Fruit fly (Drosophila melanogaster) whole organism, embryonic: Measurements from ENCODE around the gene CG31125.

Experiments used
- Asciz ChIP-seq: fragments of 200-800 bp; sonication (Bioruptor generic); optimal IDR thresholded peaks from 2 replicates; lab custom pipeline; 2017; ENCODE audit warnings: missing biosample characterization, mild to moderate bottlenecking, missing genetic modification characterization, missing genetic modification reagents
- CG10565 ChIP-seq: fragments of 200-800 bp; sonication (Bioruptor generic); optimal IDR thresholded peaks from 3 replicates; lab custom pipeline; 2016; ENCODE audit warnings: missing biosample characterization, mild to moderate bottlenecking, missing genetic modification characterization
- CG11456 ChIP-seq: fragments of 200-800 bp; sonication (Bioruptor generic); IDR thresholded peaks from 3 replicates; pipeline ENCODE4 v1.3.6; 2022; ENCODE audit warnings: missing biosample characterization, missing genetic modification characterization
- CG1233 ChIP-seq: fragments of 200-800 bp; sonication (Bioruptor generic); optimal IDR thresholded peaks from 4 replicates; lab custom pipeline; 2018; ENCODE audit warnings: missing biosample characterization, mild to moderate bottlenecking, missing genetic modification characterization
- CG1529 ChIP-seq: fragments of 200-800 bp; sonication (Bioruptor generic); optimal IDR thresholded peaks from 3 replicates; lab custom pipeline; 2018; ENCODE audit warnings: missing biosample characterization, missing genetic modification characterization
- CG15479 ChIP-seq: fragments of 200-800 bp; sonication (Bioruptor generic); optimal IDR thresholded peaks from 3 replicates; lab custom pipeline; 2019; ENCODE audit warnings: missing biosample characterization, mild to moderate bottlenecking, missing genetic modification characterization, moderate library complexity
- CG15696 ChIP-seq: fragments of 200-800 bp; sonication (Bioruptor generic); optimal IDR thresholded peaks from 2 replicates; lab custom pipeline; 2019; ENCODE audit warnings: missing biosample characterization, mild to moderate bottlenecking, missing genetic modification characterization, moderate library complexity
- CG1647 ChIP-seq: fragments of 200-800 bp; sonication (Bioruptor generic); optimal IDR thresholded peaks from 3 replicates; lab custom pipeline; 2016; ENCODE audit warnings: missing biosample characterization, missing genetic modification characterization
- CG18476 ChIP-seq: fragments of 200-800 bp; sonication (Bioruptor generic); optimal IDR thresholded peaks from 2 replicates; lab custom pipeline; 2016; ENCODE audit warnings: missing biosample characterization, mild to moderate bottlenecking, missing genetic modification characterization
- CG2129 ChIP-seq: fragments of 200-800 bp; sonication (Bioruptor generic); IDR thresholded peaks from 2 replicates; pipeline ENCODE4 v1.3.6; 2022; ENCODE audit warnings: missing biosample characterization, missing genetic modification characterization; ENCODE audit not compliant: partially characterized antibody
- CG2199 ChIP-seq: fragments of 200-800 bp; sonication (Bioruptor generic); IDR thresholded peaks from 3 replicates; pipeline ENCODE4 v1.3.6; 2022; ENCODE audit warnings: missing biosample characterization, missing genetic modification characterization
- CG2678 ChIP-seq: fragments of 200-800 bp; sonication (Bioruptor generic); optimal IDR thresholded peaks from 3 replicates; lab custom pipeline; 2019; ENCODE audit warnings: missing biosample characterization, mild to moderate bottlenecking, missing genetic modification characterization, moderate library complexity
- CG30403 ChIP-seq: fragments of 200-800 bp; sonication (Bioruptor generic); optimal IDR thresholded peaks from 3 replicates; lab custom pipeline; 2016; ENCODE audit warnings: missing biosample characterization, missing genetic modification characterization
- CG4328 ChIP-seq: fragments of 200-800 bp; sonication (Bioruptor generic); optimal IDR thresholded peaks from 3 replicates; lab custom pipeline; 2017; ENCODE audit warnings: missing biosample characterization, missing genetic modification reagents, missing genetic modification characterization
- CG5953 ChIP-seq: fragments of 200-800 bp; sonication (Bioruptor generic); IDR thresholded peaks from 2 replicates; pipeline ENCODE4 v1.3.6; 2022; ENCODE audit warnings: missing biosample characterization, missing genetic modification characterization
- CG6854 ChIP-seq: fragments of 200-800 bp; sonication (Bioruptor generic); optimal IDR thresholded peaks from 3 replicates; lab custom pipeline; 2017; ENCODE audit warnings: missing biosample characterization, mild to moderate bottlenecking, missing genetic modification characterization
- CG7556 ChIP-seq: fragments of 200-800 bp; sonication (Bioruptor generic); optimal IDR thresholded peaks from 2 replicates; lab custom pipeline; 2017; ENCODE audit warnings: missing biosample characterization, mild to moderate bottlenecking, missing genetic modification characterization
- CG8765 ChIP-seq: fragments of 200-800 bp; sonication (Bioruptor generic); IDR thresholded peaks from 2 replicates; pipeline ENCODE4 v1.3.6; 2022; ENCODE audit warnings: missing biosample characterization, missing genetic modification characterization
- CG8944 ChIP-seq: fragments of 200-800 bp; sonication (Bioruptor generic); optimal IDR thresholded peaks from 3 replicates; lab custom pipeline; 2016; ENCODE audit warnings: missing biosample characterization, missing genetic modification characterization
- CG9215 ChIP-seq: fragments of 200-800 bp; sonication (Bioruptor generic); IDR thresholded peaks from 2 replicates; pipeline ENCODE4 v1.3.6; 2022; ENCODE audit warnings: missing biosample characterization, missing genetic modification characterization
- CTCF ChIP-seq: fragments of 200-800 bp; sonication (Bioruptor generic); optimal IDR thresholded peaks from 2 replicates; lab custom pipeline; 2017; ENCODE audit warnings: missing biosample characterization, mild to moderate bottlenecking, missing genetic modification characterization, moderate library complexity
- D19A ChIP-seq: fragments of 200-800 bp; optimal IDR thresholded peaks from 3 replicates; lab custom pipeline; 2019; ENCODE audit warnings: missing biosample characterization, mild to moderate bottlenecking, missing genetic modification characterization, moderate library complexity
- Dbx ChIP-seq: fragments of 200-800 bp; sonication (Bioruptor generic); IDR thresholded peaks from 3 replicates; pipeline ENCODE4 v1.3.6; 2022; ENCODE audit warnings: missing biosample characterization, missing genetic modification characterization
- Eip74EF ChIP-seq, 2 experiments: fragments of 200-800 bp in 1 of 2; fragments of >200 bp in 1 of 2; sonication (Bioruptor generic) in 1 of 2; optimal IDR thresholded peaks; 2 replicates each; lab custom pipeline; 2017 to 2019; ENCODE audit warnings: missing biosample characterization in 2 of 2, missing genetic modification characterization in 2 of 2, mild to moderate bottlenecking in 1 of 2, moderate library complexity in 1 of 2
- Hand ChIP-seq: fragments of 200-800 bp; sonication (Bioruptor generic); optimal IDR thresholded peaks from 2 replicates; lab custom pipeline; 2017; ENCODE audit warnings: mild to moderate bottlenecking, missing biosample characterization, missing genetic modification reagents, missing genetic modification characterization
- Hmx ChIP-seq: fragments of 200-800 bp; sonication (Bioruptor generic); optimal IDR thresholded peaks from 2 replicates; lab custom pipeline; 2016; ENCODE audit warnings: missing biosample characterization, missing genetic modification characterization
- Hr51 ChIP-seq, 2 experiments: fragments of 200-800 bp; sonication (Bioruptor generic); optimal IDR thresholded peaks; 2 replicates in 1 of 2; 3 replicates in 1 of 2; lab custom pipeline; 2016 to 2018; ENCODE audit warnings: missing biosample characterization in 2 of 2, missing genetic modification characterization in 2 of 2, mild to moderate bottlenecking in 1 of 2, moderate library complexity in 1 of 2
- Jarid2 ChIP-seq: fragments of 200-800 bp; sonication (Bioruptor generic); optimal IDR thresholded peaks from 3 replicates; lab custom pipeline; 2017; ENCODE audit warnings: mild to moderate bottlenecking, missing biosample characterization, missing genetic modification reagents, missing genetic modification characterization
- Kr ChIP-seq: fragments of 200-800 bp; sonication (Bioruptor generic); optimal IDR thresholded peaks from 2 replicates; lab custom pipeline; 2017; ENCODE audit warnings: missing biosample characterization, mild to moderate bottlenecking, missing genetic modification characterization
- MTF-1 ChIP-seq: fragments of 200-800 bp; sonication (Bioruptor generic); optimal IDR thresholded peaks from 2 replicates; lab custom pipeline; 2018; ENCODE audit warnings: missing biosample characterization, mild to moderate bottlenecking, missing genetic modification characterization, borderline replicate concordance
- NFAT ChIP-seq: fragments of 200-800 bp; sonication (Bioruptor generic); IDR thresholded peaks from 2 replicates; pipeline ENCODE4 v1.3.6; 2022; ENCODE audit warnings: missing biosample characterization, missing genetic modification characterization
- Neu2 ChIP-seq: fragments of 200-800 bp; sonication (Bioruptor generic); optimal IDR thresholded peaks from 3 replicates; lab custom pipeline; 2016; ENCODE audit warnings: missing biosample characterization, missing genetic modification characterization, borderline replicate concordance
- Ravus ChIP-seq: fragments of 200-800 bp; sonication (Bioruptor generic); IDR thresholded peaks from 2 replicates; pipeline ENCODE4 v1.3.6; 2022; ENCODE audit warnings: missing biosample characterization, missing genetic modification characterization
- Sry-δ ChIP-seq: fragments of 200-800 bp; sonication (Bioruptor generic); optimal IDR thresholded peaks from 2 replicates; lab custom pipeline; 2016; ENCODE audit warnings: missing biosample characterization, missing genetic modification characterization
- Trl ChIP-seq, 3 experiments: fragments of >200 bp in 2 of 3; fragments of 200-800 bp in 1 of 3; sonication (Bioruptor generic) in 1 of 3; optimal IDR thresholded peaks; 2 replicates in 1 of 3; 3 replicates in 2 of 3; lab custom pipeline; 2016 to 2017; ENCODE audit warnings: missing biosample characterization in 1 of 3, missing genetic modification characterization in 1 of 3
- YL-1 ChIP-seq: fragments of 200-800 bp; sonication (Bioruptor generic); optimal IDR thresholded peaks from 3 replicates; lab custom pipeline; 2017; ENCODE audit warnings: missing biosample characterization, mild to moderate bottlenecking, missing genetic modification characterization
- ap ChIP-seq: fragments of 200-800 bp; sonication (Bioruptor generic); IDR thresholded peaks from 2 replicates; pipeline ENCODE4 v1.3.6; 2022; ENCODE audit warnings: missing biosample characterization, missing genetic modification characterization
- chm ChIP-seq: fragments of 200-800 bp; sonication (Bioruptor generic); IDR thresholded peaks from 2 replicates; pipeline ENCODE4 v1.3.6; 2022; ENCODE audit warnings: missing biosample characterization, missing genetic modification characterization
- crp ChIP-seq, 2 experiments: fragments of 200-800 bp; sonication (Bioruptor generic); optimal IDR thresholded peaks; 2 replicates in 1 of 2; 3 replicates in 1 of 2; lab custom pipeline; 2017; ENCODE audit warnings: missing biosample characterization in 2 of 2, missing genetic modification characterization in 2 of 2, mild to moderate bottlenecking in 1 of 2, moderate library complexity in 1 of 2
- cwo ChIP-seq: fragments of 200-800 bp; sonication (Bioruptor generic); optimal IDR thresholded peaks from 3 replicates; lab custom pipeline; 2017; ENCODE audit warnings: missing biosample characterization, missing genetic modification characterization, mild to moderate bottlenecking, moderate library complexity, missing genetic modification reagents
- dysf ChIP-seq: fragments of 200-800 bp; sonication (Bioruptor generic); IDR thresholded peaks from 3 replicates; pipeline ENCODE4 v1.3.6; 2022; ENCODE audit warnings: missing biosample characterization, missing genetic modification characterization
- ems ChIP-seq: fragments of 200-800 bp; sonication (Bioruptor generic); optimal IDR thresholded peaks from 3 replicates; lab custom pipeline; 2016; ENCODE audit warnings: missing biosample characterization, missing genetic modification characterization
- fd64A ChIP-seq: fragments of 200-800 bp; sonication (Bioruptor generic); optimal IDR thresholded peaks from 3 replicates; lab custom pipeline; 2018; ENCODE audit warnings: missing biosample characterization, mild to moderate bottlenecking, missing genetic modification characterization
- gcm2 ChIP-seq: fragments of 200-800 bp; sonication (Bioruptor generic); optimal IDR thresholded peaks from 2 replicates; lab custom pipeline; 2016; ENCODE audit warnings: missing biosample characterization, missing genetic modification characterization
- jing ChIP-seq: fragments of 200-800 bp; sonication (Bioruptor generic); optimal IDR thresholded peaks from 2 replicates; lab custom pipeline; 2018; ENCODE audit warnings: missing biosample characterization, mild to moderate bottlenecking, missing genetic modification characterization
- maf-S ChIP-seq: fragments of 200-800 bp; sonication (Bioruptor generic); optimal IDR thresholded peaks from 2 replicates; lab custom pipeline; 2016; ENCODE audit warnings: missing biosample characterization, missing genetic modification characterization
- pnt ChIP-seq: fragments of 200-800 bp; sonication (Bioruptor generic); optimal IDR thresholded peaks from 3 replicates; lab custom pipeline; 2016; ENCODE audit warnings: missing biosample characterization, missing genetic modification characterization
- stc ChIP-seq: fragments of 200-800 bp; sonication (Bioruptor generic); IDR thresholded peaks from 2 replicates; pipeline ENCODE4 v1.3.6; 2022; ENCODE audit warnings: missing biosample characterization, missing genetic modification characterization
- tap ChIP-seq: fragments of 200-800 bp; optimal IDR thresholded peaks from 3 replicates; lab custom pipeline; 2019; ENCODE audit warnings: missing biosample characterization, mild to moderate bottlenecking, missing genetic modification characterization, moderate library complexity
- trem ChIP-seq: fragments of 200-800 bp; optimal IDR thresholded peaks from 3 replicates; lab custom pipeline; 2019; ENCODE audit warnings: missing biosample characterization, mild to moderate bottlenecking, missing genetic modification characterization, moderate library complexity
- tup ChIP-seq: fragments of 200-800 bp; sonication (Bioruptor generic); optimal IDR thresholded peaks from 2 replicates; lab custom pipeline; 2016; ENCODE audit warnings: missing biosample characterization, mild to moderate bottlenecking, missing genetic modification characterization, moderate library complexity
- yki ChIP-seq: fragments of >200 bp; optimal IDR thresholded peaks from 3 replicates; lab custom pipeline; 2018

The CG31125 gene

dm6 chr3R:24625517-24625925 lies 29.1 kb downstream of the CG31125 start, which contains the start of the genes Syx18 and atl (continued):
- TF ChIP-seq CG6854: no peak
- TF ChIP-seq pnt (GFP tag; lab: Kevin White, UChicago): no peak
- TF ChIP-seq cwo: no peak
- TF ChIP-seq CG9215: no peak
- TF ChIP-seq CG1529 (GFP tag; lab: Kevin White, UChicago): no peak
- TF ChIP-seq CG4328 (GFP tag; lab: Kevin White, UChicago): no peak
- no peak for TF ChIP-seq CG11456 (GFP tag; lab: Robert Waterston, UW)
- no peak for TF ChIP-seq maf-S
- no peak for TF ChIP-seq stc (GFP tag; lab: Robert Waterston, UW)
- TF ChIP-seq chm (GFP tag; lab: Robert Waterston, UW): no peak
- TF ChIP-seq jing (GFP tag; lab: Kevin White, UChicago): no peak
- no peak for TF ChIP-seq CG15696 (tag; lab: Kevin White, UChicago)
- no peak for TF ChIP-seq CG10565 (GFP tag; lab: Kevin White, UChicago)
- TF ChIP-seq YL-1 (GFP tag; lab: Kevin White, UChicago): peak; percentile 94
- no peak for TF ChIP-seq gcm2 (GFP tag; lab: Kevin White, UChicago)
- TF ChIP-seq dysf (GFP tag; lab: Robert Waterston, UW): no peak
- TF ChIP-seq CG2129 (GFP tag; lab: Robert Waterston, UW): no peak
- TF ChIP-seq Hand: no peak
- no peak for TF ChIP-seq ap (GFP tag; lab: Robert Waterston, UW)
- TF ChIP-seq NFAT (GFP tag; lab: Robert Waterston, UW): no peak
- peak in 1 of 2 experiments; percentile 23 for TF ChIP-seq crp (GFP tag; optimal IDR thresholded peaks at IDR 0.05; lab: Kevin White, UChicago)
- no peak for TF ChIP-seq Kr
- TF ChIP-seq MTF-1 (GFP tag; lab: Kevin White, UChicago): peak; percentile 43
- no peak for TF ChIP-seq CG15479 (GFP tag; lab: Kevin White, UChicago)
- no peak for TF ChIP-seq yki (lab: Kevin White, UChicago)
- no peak for TF ChIP-seq tup (GFP tag; lab: Kevin White, UChicago)
- TF ChIP-seq Hmx (GFP tag; lab: Kevin White, UChicago): no peak
- no peak for TF ChIP-seq Asciz (GFP tag; lab: Kevin White, UChicago)
- TF ChIP-seq CG1233: no peak
- TF ChIP-seq ems (GFP tag; lab: Kevin White, UChicago): peak; percentile 54
- no peak for TF ChIP-seq CG30403 (GFP tag; lab: Kevin White, UChicago)
- no peak for TF ChIP-seq CG2199 (GFP tag; lab: Robert Waterston, UW)
- no peak for TF ChIP-seq Neu2
- peak; percentile 14 for TF ChIP-seq fd64A (GFP tag; lab: Kevin White, UChicago)
- TF ChIP-seq trem: peak; percentile 80
- no peak for TF ChIP-seq tap
- TF ChIP-seq Ravus (GFP tag; lab: Robert Waterston, UW): no peak
- TF ChIP-seq D19A (tag; lab: Kevin White, UChicago): no peak
- no peak for TF ChIP-seq CG8765
- no peak for TF ChIP-seq CG7556 (GFP tag; lab: Kevin White, UChicago)
- TF ChIP-seq CG2678 (tag; lab: Kevin White, UChicago): no peak
- no peak for TF ChIP-seq Dbx
- TF ChIP-seq Sry-δ (GFP tag; lab: Kevin White, UChicago): peak; percentile 59
- TF ChIP-seq Jarid2: peak; percentile 61
- no peak for TF ChIP-seq CG5953
- no peak for TF ChIP-seq CTCF (GFP tag; lab: Kevin White, UChicago)
- TF ChIP-seq CG1647 (GFP tag; lab: Kevin White, UChicago): peak; percentile 12
- TF ChIP-seq Trl (optimal IDR thresholded peaks at IDR 0.05; lab: Kevin White, UChicago): no peak
- no peak for TF ChIP-seq Trl (GFP tag; optimal IDR thresholded peaks at IDR 0.05; lab: Kevin White, UChicago)
- no peak for TF ChIP-seq CG18476
- no peak for TF ChIP-seq Hr51 (GFP tag; optimal IDR thresholded peaks at IDR 0.05; lab: Kevin White, UChicago)
- TF ChIP-seq CG8944 (GFP tag; lab: Kevin White, UChicago): no peak
- TF ChIP-seq Eip74EF (GFP tag; optimal IDR thresholded peaks at IDR 0.05; lab: Kevin White, UChicago): peak in 1 of 2 experiments; percentile 19
